Worm (Caenorhabditis elegans): ENCODE measurements around the gene ZK470.4.
A peak's percentile ranks its signal among the peaks of the same experiment; 100 is the strongest.

The ZK470.4 gene

ce11 chrX:4148449-4149031 lies 9.0 kb upstream of the ZK470.4 start (continued):
- TF ChIP-seq dmd-9 (GFP tag; IDR thresholded peaks at IDR 0.05), result 0 out of 2 replicates have a peak, but pooled peaks have one; percentile 1
- no peak for TF ChIP-seq nhr-48 (tag; optimal IDR thresholded peaks at IDR 0.05)
- TF ChIP-seq lsy-2 (tag; optimal IDR thresholded peaks at IDR 0.05), result no peak
- no peak for TF ChIP-seq daf-19 (GFP tag; conservative IDR thresholded peaks at IDR 0.05)
- no peak for TF ChIP-seq cey-2 (tag; optimal IDR thresholded peaks at IDR 0.05; ENCODE audit: borderline replicate concordance, insufficient read depth)
- TF ChIP-seq snpc-1.2 (GFP tag; IDR thresholded peaks at IDR 0.05), result 0 out of 2 replicates have a peak, but pooled peaks have one; percentile 6
- no peak for TF ChIP-seq D1046.2 (GFP tag; IDR thresholded peaks at IDR 0.05)
- no peak for TF ChIP-seq set-16 (GFP tag; IDR thresholded peaks at IDR 0.05)
- TF ChIP-seq ZK337.2 (GFP tag; IDR thresholded peaks at IDR 0.05), result no peak
- TF ChIP-seq nhr-237 (tag; optimal IDR thresholded peaks at IDR 0.05), result no peak
- no peak for TF ChIP-seq duxl-1 (tag; optimal IDR thresholded peaks at IDR 0.05; ENCODE audit: poor library complexity)
- TF ChIP-seq zfp-3 (GFP tag; conservative IDR thresholded peaks at IDR 0.05), result peak; percentile 23; the same call in 1 of the 2 replicates
- peak; percentile 23 for TF ChIP-seq nhr-25 (tag; optimal IDR thresholded peaks at IDR 0.05; ENCODE audit: borderline replicate concordance, insufficient read depth)
- no peak for TF ChIP-seq spr-3 (GFP tag; optimal IDR thresholded peaks at IDR 0.05)
- no peak for TF ChIP-seq php-3 (GFP tag; IDR thresholded peaks at IDR 0.05)
- no peak; the same call in 1 of the 2 replicates for TF ChIP-seq Y48G9A.11 (GFP tag; IDR thresholded peaks at IDR 0.05)
- TF ChIP-seq madf-5 (GFP tag; IDR thresholded peaks at IDR 0.05), result no peak
- no peak for TF ChIP-seq zag-1 (tag; optimal IDR thresholded peaks at IDR 0.05)
- no peak for TF ChIP-seq rbr-2 (tag; optimal IDR thresholded peaks at IDR 0.05)
- TF ChIP-seq lin-38 (GFP tag; IDR thresholded peaks at IDR 0.05), result no peak; the same call in none of the 2 replicates
- TF ChIP-seq saeg-2 (GFP tag; IDR thresholded peaks at IDR 0.05), result 0 out of 2 replicates have a peak, but pooled peaks have one; percentile 16
- TF ChIP-seq tag-97 (GFP tag; IDR thresholded peaks at IDR 0.05), result no peak
- TF ChIP-seq ceh-44 (GFP tag; IDR thresholded peaks at IDR 0.05), result no peak
- TF ChIP-seq zip-2 (tag; optimal IDR thresholded peaks at IDR 0.05), result peak; percentile 11
- TF ChIP-seq lin-13 (GFP tag; optimal IDR thresholded peaks at IDR 0.05), result no peak
- peak; percentile 1 for TF ChIP-seq F37D6.2 (tag; optimal IDR thresholded peaks at IDR 0.05)
- TF ChIP-seq lin-1 (GFP tag; IDR thresholded peaks at IDR 0.05), result peak; percentile 10; the same call in 1 of the 2 replicates
- no peak for TF ChIP-seq ceh-20 (GFP tag; IDR thresholded peaks at IDR 0.05)
- TF ChIP-seq aha-1 (tag), result peak; percentile 94
- TF ChIP-seq hlh-11 (tag; optimal IDR thresholded peaks at IDR 0.05), result no peak
- peak; percentile 34 for TF ChIP-seq nhr-102 (tag; optimal IDR thresholded peaks at IDR 0.05)
- TF ChIP-seq mdt-29 (GFP tag; IDR thresholded peaks at IDR 0.05), result no peak; the same call in 1 of the 2 replicates

- TF ChIP-seq madf-9 (GFP tag; conservative IDR thresholded peaks at IDR 0.05), result peak; percentile 48
- no peak for TF ChIP-seq mxl-2 (GFP tag; conservative IDR thresholded peaks at IDR 0.05)
- peak; percentile 46; the same call in 1 of the 2 replicates for TF ChIP-seq pha-4 (GFP tag; IDR thresholded peaks at IDR 0.05)
- no peak for TF ChIP-seq pha-4 (tag; optimal IDR thresholded peaks at IDR 0.05)
- TF ChIP-seq hlh-30 (tag; optimal IDR thresholded peaks at IDR 0.05; ENCODE audit: insufficient read depth), result peak; percentile 45
- TF ChIP-seq snpc-1.2 (GFP tag; IDR thresholded peaks at IDR 0.05), result 0 out of 2 replicates have a peak, but pooled peaks have one; percentile 7
- peak; percentile 6; the same call in 1 of the 2 replicates for TF ChIP-seq lin-29 (GFP tag; IDR thresholded peaks at IDR 0.05)
- peak; percentile 95 for TF ChIP-seq mep-1 (tag; optimal IDR thresholded peaks at IDR 0.05)
- TF ChIP-seq nhr-6 (tag; optimal IDR thresholded peaks at IDR 0.05), result no peak
- no peak for TF ChIP-seq lin-15B (tag; optimal IDR thresholded peaks at IDR 0.05)
- peak; percentile 63; the same call in 1 of the 2 replicates for TF ChIP-seq lim-7 (GFP tag; IDR thresholded peaks at IDR 0.05)
- peak; percentile 15 for TF ChIP-seq nhr-48 (tag; optimal IDR thresholded peaks at IDR 0.05)
- TF ChIP-seq R02D3.7 (tag; optimal IDR thresholded peaks at IDR 0.05), result no peak
- TF ChIP-seq php-3 (GFP tag; IDR thresholded peaks at IDR 0.05), result 0 out of 2 replicates have a peak, but pooled peaks have one; percentile 37
- TF ChIP-seq egl-27 (tag; optimal IDR thresholded peaks at IDR 0.05), result no peak
- no peak for TF ChIP-seq egl-43 (GFP tag; IDR thresholded peaks at IDR 0.05)
- peak; percentile 48 for TF ChIP-seq mdt-29 (GFP tag; IDR thresholded peaks at IDR 0.05)
- TF ChIP-seq hmg-1.1 (GFP tag; IDR thresholded peaks at IDR 0.05), result peak; percentile 39
- no peak for TF ChIP-seq snpc-4 (tag; optimal IDR thresholded peaks at IDR 0.05)
- peak; percentile 70 for TF ChIP-seq T26A8.4 (GFP tag; IDR thresholded peaks at IDR 0.05)
Observed at ce11 chrX:4147600-4148448, 8.3 kb upstream of the ZK470.4 start.
